Worm (Caenorhabditis elegans): ENCODE measurements around the gene fbxb-17.
"Not testable (repeated sequence)": the region's sequence is repeated elsewhere in the genome, so short reads cannot be mapped to it uniquely, and the experiment has no call there.

The fbxb-17 gene

ce11 chrII:1636392-1636791 lies 39.8 kb upstream of the fbxb-17 start, which contains the start of gene srg-20:
srg-20 (plus strand) TSS chrII:1636692.
- TF ChIP-seq hlh-13 (GFP tag; optimal IDR thresholded peaks at IDR 0.05); sox-2 (GFP tag; IDR thresholded peaks at IDR 0.05); ahr-1 (tag; optimal IDR thresholded peaks at IDR 0.05): not testable (repeated sequence)

DNA sequence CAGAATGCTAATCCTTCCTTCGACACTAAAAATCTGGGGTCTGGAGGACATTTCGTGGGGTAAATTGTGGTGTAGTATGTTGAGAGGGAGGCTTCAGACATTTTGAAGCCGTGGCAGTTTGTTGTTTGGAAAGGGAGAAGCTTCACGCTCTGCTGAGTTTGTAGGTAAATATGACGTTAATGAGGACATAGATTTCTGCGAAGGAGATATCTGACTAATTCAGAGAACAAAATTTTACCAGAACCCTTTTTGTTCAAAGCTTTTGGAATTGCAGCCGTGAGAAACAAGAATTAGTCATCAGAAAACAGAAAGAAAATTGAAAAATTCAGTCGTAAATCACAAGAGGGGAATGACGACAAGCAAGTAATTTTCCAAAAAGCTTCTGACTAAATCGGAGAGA lies 35.7 kb upstream of the fbxb-17 start, which contains the start of gene srh-72:
srh-72 (minus strand) TSS at position 101 of the 400 bp plus-strand sequence.
- TF ChIP-seq ref-2 (tag; optimal IDR thresholded peaks at IDR 0.05): no peak
- no peak for TF ChIP-seq ceh-2 (tag; optimal IDR thresholded peaks at IDR 0.05)
- TF ChIP-seq pax-1 (tag; optimal IDR thresholded peaks at IDR 0.05): no peak
- no peak for TF ChIP-seq pqm-1 (tag; optimal IDR thresholded peaks at IDR 0.05)
- TF ChIP-seq madf-2 (tag; optimal IDR thresholded peaks at IDR 0.05): no peak
- no peak for TF ChIP-seq ceh-6 (GFP tag; optimal IDR thresholded peaks at IDR 0.05)
- no peak for TF ChIP-seq hlh-8 (tag; optimal IDR thresholded peaks at IDR 0.05)
- TF ChIP-seq pat-9 (tag; optimal IDR thresholded peaks at IDR 0.05): no peak
- TF ChIP-seq ceh-24 (tag; optimal IDR thresholded peaks at IDR 0.05): no peak
- TF ChIP-seq C08G9.2 (tag; optimal IDR thresholded peaks at IDR 0.05): no peak
- no peak for TF ChIP-seq K09A11.1 (tag; optimal IDR thresholded peaks at IDR 0.05; ENCODE audit: insufficient read depth)
- TF ChIP-seq odd-2 (tag; optimal IDR thresholded peaks at IDR 0.05): no peak

DNA sequence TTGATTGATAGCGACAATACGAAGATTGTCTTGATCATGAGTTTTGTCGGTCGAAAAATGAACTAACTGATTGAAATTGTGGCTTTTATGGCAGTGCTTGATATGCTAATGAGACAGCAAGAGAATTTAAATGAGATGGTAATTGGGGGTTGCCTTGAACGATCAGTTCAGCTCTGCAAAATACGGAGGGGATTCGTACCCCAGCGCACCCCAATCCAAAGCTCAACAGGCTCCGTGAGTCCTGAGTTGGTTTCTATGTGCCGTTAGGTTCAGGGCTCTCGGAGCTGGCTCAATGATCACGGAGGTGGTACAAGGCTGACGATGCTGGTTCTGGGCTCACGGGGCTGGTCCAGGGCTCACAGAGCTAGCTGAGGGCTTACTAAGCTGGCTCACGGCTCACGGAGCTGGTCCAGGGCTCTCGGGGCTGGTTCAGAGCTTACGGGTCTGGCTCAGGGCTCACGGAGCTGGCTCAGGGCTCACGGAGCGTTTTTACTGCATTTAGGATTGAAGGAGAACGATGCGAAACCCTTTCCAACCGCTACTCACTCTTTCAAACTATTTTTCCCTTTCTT lies 31.3 kb upstream of the fbxb-17 start, which contains the start of gene ZC204.6:
ZC204.6 (minus strand) TSS at position 51 of the 572 bp plus-strand sequence.
- TF ChIP-seq unc-42 (tag; optimal IDR thresholded peaks at IDR 0.05): no peak
- TF ChIP-seq npax-4 (tag; optimal IDR thresholded peaks at IDR 0.05): no peak
- TF ChIP-seq C08G9.2 (tag; optimal IDR thresholded peaks at IDR 0.05): no peak
- no peak for TF ChIP-seq nfya-1 (tag; optimal IDR thresholded peaks at IDR 0.05)
- no peak for TF ChIP-seq T23F11.4 (GFP tag; optimal IDR thresholded peaks at IDR 0.05)
- no peak for TF ChIP-seq ref-2 (tag; optimal IDR thresholded peaks at IDR 0.05)
- no peak for TF ChIP-seq ceh-14 (tag; optimal IDR thresholded peaks at IDR 0.05)
- TF ChIP-seq sdc-2 (tag; optimal IDR thresholded peaks at IDR 0.05): no peak
- TF ChIP-seq pat-9 (tag; optimal IDR thresholded peaks at IDR 0.05): no peak
- no peak for TF ChIP-seq sox-2 (GFP tag; IDR thresholded peaks at IDR 0.05)
- no peak for TF ChIP-seq ceh-9 (tag; optimal IDR thresholded peaks at IDR 0.05)
- TF ChIP-seq ceh-6 (GFP tag; optimal IDR thresholded peaks at IDR 0.05): no peak
- TF ChIP-seq ets-4 (tag; optimal IDR thresholded peaks at IDR 0.05): no peak
- no peak for TF ChIP-seq che-1 (tag; optimal IDR thresholded peaks at IDR 0.05)

DNA sequence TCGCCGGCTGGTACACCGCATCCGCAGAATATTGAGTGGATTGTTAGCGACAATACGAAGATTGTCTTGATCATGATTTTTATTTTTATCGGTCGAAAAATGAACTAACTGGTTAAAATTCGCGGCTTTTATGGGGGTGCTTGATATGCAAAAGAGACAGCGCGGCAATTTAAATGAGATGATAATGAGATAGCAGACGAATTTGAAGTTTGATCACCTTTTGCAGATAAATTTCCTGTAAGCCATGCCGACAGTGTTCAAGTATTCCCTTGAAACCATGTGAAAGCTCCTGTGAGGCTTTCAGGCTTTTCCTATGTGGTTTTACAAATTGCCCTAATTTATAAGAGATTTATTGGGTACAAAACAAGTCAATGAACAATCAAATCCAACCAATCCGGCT lies 30.0 kb upstream of the fbxb-17 start, which contains the start of gene ZC204.17:
ZC204.17 (minus strand) TSS at position 101 of the 400 bp plus-strand sequence.
- TF ChIP-seq sdc-2 (tag; optimal IDR thresholded peaks at IDR 0.05) (no peak), ceh-45 (GFP tag; IDR thresholded peaks at IDR 0.05) (no peak), ceh-14 (tag; optimal IDR thresholded peaks at IDR 0.05) (no peak), zip-5 (tag; optimal IDR thresholded peaks at IDR 0.05) (no peak), mec-3 (tag; optimal IDR thresholded peaks at IDR 0.05; ENCODE audit: borderline replicate concordance) (no peak), pag-3 (tag; optimal IDR thresholded peaks at IDR 0.05; ENCODE audit: borderline replicate concordance) (no peak), C38D4.7 (GFP tag; optimal IDR thresholded peaks at IDR 0.05) (no peak), ttx-3 (tag; optimal IDR thresholded peaks at IDR 0.05) (no peak), unc-42 (tag; optimal IDR thresholded peaks at IDR 0.05) (no peak), sox-4 (tag; optimal IDR thresholded peaks at IDR 0.05) (no peak), ceh-48 (tag; optimal IDR thresholded peaks at IDR 0.05) (no peak), fax-1 (tag; optimal IDR thresholded peaks at IDR 0.05) (no peak), hlh-8 (tag; optimal IDR thresholded peaks at IDR 0.05) (no peak), ref-2 (tag; optimal IDR thresholded peaks at IDR 0.05) (no peak), hlh-15 (tag; optimal IDR thresholded peaks at IDR 0.05) (no peak), dve-1 (tag; optimal IDR thresholded peaks at IDR 0.05) (no peak), ceh-30 (tag; optimal IDR thresholded peaks at IDR 0.05) (no peak), unc-55 (GFP tag; optimal IDR thresholded peaks at IDR 0.05) (no peak), elt-2 (tag; optimal IDR thresholded peaks at IDR 0.05) (no peak), fkh-6 (tag; optimal IDR thresholded peaks at IDR 0.05) (no peak)

Data from whole organism, late embryonic.